Worm (Caenorhabditis elegans) whole organism, L2 larva: ENCODE data around the gene frpr-11.

ENCODE experiments used
- F13H6.1 ChIP-seq: sonication (generic microtip); optimal IDR thresholded peaks from 2 replicates; lab custom pipeline; 2016; ENCODE audit warnings: missing genetic modification characterization, missing compliant biosample characterization
- aly-2 ChIP-seq: fragments of 150-350 bp; optimal IDR thresholded peaks from 2 replicates; lab custom pipeline; 2014; ENCODE audit warnings: missing biosample characterization, missing genetic modification characterization
- ama-1 ChIP-seq: fragments of 150-350 bp; optimal IDR thresholded peaks from 2 replicates; lab custom pipeline; 2018; ENCODE audit warnings: inconsistent platforms
- fos-1 ChIP-seq: fragments of 150-350 bp; optimal IDR thresholded peaks from 2 replicates; lab custom pipeline; 2014; ENCODE audit warnings: missing biosample characterization, missing genetic modification characterization
- nhr-11 ChIP-seq: fragments of 150-350 bp; optimal IDR thresholded peaks from 2 replicates; lab custom pipeline; 2014; ENCODE audit warnings: missing biosample characterization, missing genetic modification characterization
- nhr-25 ChIP-seq: fragments of 150-350 bp; sonication (generic microtip); optimal IDR thresholded peaks from 3 replicates; lab custom pipeline; 2014; ENCODE audit warnings: missing biosample characterization, missing genetic modification characterization
- nhr-6 ChIP-seq: fragments of 150-350 bp; optimal IDR thresholded peaks from 2 replicates; lab custom pipeline; 2014; ENCODE audit warnings: missing biosample characterization, missing genetic modification characterization
- skn-1 ChIP-seq: sonication (generic microtip); optimal IDR thresholded peaks from 2 replicates; lab custom pipeline; 2017; ENCODE audit warnings: missing biosample characterization, missing genetic modification characterization
- sma-3 ChIP-seq: sonication (generic microtip); optimal IDR thresholded peaks from 2 replicates; lab custom pipeline; 2016; ENCODE audit warnings: missing genetic modification reagents, missing genetic modification characterization, missing compliant biosample characterization
- unc-39 ChIP-seq: fragments of 150-350 bp; optimal IDR thresholded peaks from 2 replicates; lab custom pipeline; 2014; ENCODE audit warnings: missing biosample characterization, missing genetic modification characterization
- unc-62 ChIP-seq: fragments of 150-350 bp; optimal IDR thresholded peaks from 2 replicates; lab custom pipeline; 2014; ENCODE audit warnings: missing biosample characterization, missing genetic modification reagents, missing genetic modification characterization
- ztf-4 ChIP-seq: fragments of 150-350 bp; optimal IDR thresholded peaks from 2 replicates; lab custom pipeline; 2014; ENCODE audit warnings: missing biosample characterization, missing genetic modification characterization

DNA sequence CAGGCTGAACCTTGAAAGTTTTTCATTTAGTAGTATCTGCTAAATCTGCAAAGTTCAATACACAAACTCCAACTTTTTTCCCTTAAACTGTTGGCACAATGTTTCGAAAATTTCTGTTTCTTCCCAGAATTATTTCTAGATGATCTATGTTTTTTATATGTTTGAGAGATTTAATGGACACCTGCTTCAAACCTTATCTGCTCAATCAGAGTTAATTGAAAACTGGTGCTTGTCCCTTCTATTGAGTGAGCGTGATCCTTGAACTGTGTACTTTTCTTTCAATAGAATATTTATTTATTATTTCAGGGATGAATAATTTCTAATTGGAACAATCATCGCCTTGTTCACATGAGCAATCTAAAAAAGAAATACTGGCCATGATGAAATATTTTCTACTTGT lies 8.2 kb upstream of the frpr-11 start, which contains the start of gene frpr-13:
- TF ChIP-seq skn-1 (tag; lab: Kevin White, UChicago) (no peak), sma-3 (GFP tag; lab: Kevin White, UChicago) (no peak), unc-39 (no peak), nhr-6 (tag; lab: Kevin White, UChicago) (no peak), unc-62 (GFP tag; lab: Kevin White, UChicago) (no peak), ztf-4 (tag; lab: Kevin White, UChicago) (no peak), nhr-11 (tag; lab: Kevin White, UChicago) (no peak), fos-1 (tag; lab: Kevin White, UChicago) (no peak), ama-1 (lab: Kevin White, UChicago) (no peak), nhr-25 (no peak), F13H6.1 (tag; lab: Kevin White, UChicago) (no peak), aly-2 (tag; lab: Kevin White, UChicago) (no peak)
